Worm (Caenorhabditis elegans) whole organism, young adult: ENCODE measurements around the gene dpy-2.

Experiments used
- B0019.2 ChIP-seq: fragments of 200-800 bp; sonication (Bioruptor generic); conservative IDR thresholded peaks from 2 replicates; pipeline ENCODE4 v1.3.6; 2022; ENCODE audit warnings: missing genetic modification reagents, missing genetic modification characterization, missing compliant biosample characterization
- B0336.3 ChIP-seq: fragments of 200-800 bp; sonication (Bioruptor generic); IDR thresholded peaks from 2 replicates; pipeline ENCODE4 v1.3.6; 2022; ENCODE audit warnings: missing genetic modification characterization, missing compliant biosample characterization
- C06A6.2 ChIP-seq: fragments of 200-800 bp; sonication (Bioruptor generic); conservative IDR thresholded peaks from 2 replicates; pipeline ENCODE4 v1.3.6; 2022; ENCODE audit warnings: missing genetic modification characterization, missing compliant biosample characterization
- ama-1 ChIP-seq, 3 experiments: fragments of 150-350 bp in 1 of 3; sonication (generic microtip) in 2 of 3; optimal IDR thresholded peaks; 2 replicates each; lab custom pipeline; 2014 to 2018; ENCODE audit warnings: missing biosample characterization in 2 of 3, missing genetic modification characterization in 2 of 3, missing genetic modification reagents in 2 of 3
- lsl-1 ChIP-seq: fragments of 200-800 bp; sonication (Bioruptor generic); optimal IDR thresholded peaks from 2 replicates; lab custom pipeline; 2018; ENCODE audit warnings: mild to moderate bottlenecking, missing genetic modification characterization, moderate library complexity, missing compliant biosample characterization
- nfya-1 ChIP-seq: sonication (generic microtip); optimal IDR thresholded peaks from 2 replicates; lab custom pipeline; 2017; ENCODE audit warnings: antibody characterized with exemption, missing compliant biosample characterization, missing genetic modification characterization, borderline replicate concordance; ENCODE audit not compliant: insufficient read depth
- pha-4 ChIP-seq: fragments of 150-350 bp; sonication (generic microtip); optimal IDR thresholded peaks from 2 replicates; lab custom pipeline; 2014; ENCODE audit warnings: missing biosample characterization, missing genetic modification reagents, missing genetic modification characterization
- sdz-38 ChIP-seq: sonication (generic microtip); optimal IDR thresholded peaks from 2 replicates; lab custom pipeline; 2016; ENCODE audit warnings: missing genotype, missing genetic modification characterization, missing compliant biosample characterization
- snpc-1.1 ChIP-seq: sonication (generic microtip); optimal IDR thresholded peaks from 2 replicates; lab custom pipeline; 2017; ENCODE audit warnings: missing genetic modification characterization, mild to moderate bottlenecking, missing compliant biosample characterization, antibody characterized with exemption, moderate library complexity, missing genotype, missing genetic modification reagents; ENCODE audit not compliant: insufficient read depth
- sptf-2 ChIP-seq: fragments of 200-800 bp; sonication (Bioruptor generic); optimal IDR thresholded peaks from 2 replicates; lab custom pipeline; 2018; ENCODE audit warnings: mild to moderate bottlenecking, missing genetic modification characterization, missing compliant biosample characterization
- unc-62 ChIP-seq: fragments of 150-350 bp; optimal IDR thresholded peaks from 2 replicates; lab custom pipeline; 2014; ENCODE audit warnings: missing biosample characterization, missing genetic modification reagents, missing genetic modification characterization

- TF ChIP-seq C06A6.2 (GFP tag; lab: Robert Waterston, UW) (no peak), lsl-1 (GFP tag; lab: Kevin White, UChicago) (no peak), nfya-1 (tag; lab: Kevin White, UChicago) (no peak), pha-4 (no peak), B0336.3 (GFP tag; lab: Robert Waterston, UW) (no peak), B0019.2 (GFP tag; lab: Robert Waterston, UW) (no peak), unc-62 (GFP tag; lab: Kevin White, UChicago) (no peak), ama-1 (optimal IDR thresholded peaks at IDR 0.05; lab: Kevin White, UChicago) (no peak), ama-1 (GFP tag; optimal IDR thresholded peaks at IDR 0.05; lab: Kevin White, UChicago) (no peak), sptf-2 (GFP tag; lab: Kevin White, UChicago) (no peak), snpc-1.1 (no peak), sdz-38 (tag; lab: Kevin White, UChicago) (no peak)
These were observed 28.1 kb upstream of the dpy-2 start for ce11 chrII:6685964-6686363.
